Worm (Caenorhabditis elegans) whole organism, L4 larva: Measurements from ENCODE around the gene skpt-1.

Experiments
- Y75B8A.6 ChIP-seq: fragments of 200-800 bp; sonication (Bioruptor generic); IDR thresholded peaks from 2 replicates; pipeline ENCODE4 v1.3.6; 2022; ENCODE audit warnings: missing genetic modification reagents, missing genetic modification characterization, missing compliant biosample characterization
- ceh-82 ChIP-seq: sonication (generic microtip); optimal IDR thresholded peaks from 2 replicates; lab custom pipeline; 2017; ENCODE audit warnings: missing biosample characterization, missing genetic modification characterization
- fkh-10 ChIP-seq: fragments of 150-350 bp; optimal IDR thresholded peaks from 2 replicates; lab custom pipeline; 2014; ENCODE audit warnings: missing biosample characterization, missing genetic modification reagents, missing genetic modification characterization
- mes-2 ChIP-seq: sonication (generic microtip); optimal IDR thresholded peaks from 2 replicates; lab custom pipeline; 2016; ENCODE audit warnings: missing genotype, mild to moderate bottlenecking, missing genetic modification characterization, missing compliant biosample characterization; ENCODE audit not compliant: poor library complexity, severe bottlenecking
- nhr-11 ChIP-seq: fragments of 150-350 bp; optimal IDR thresholded peaks from 2 replicates; lab custom pipeline; 2014; ENCODE audit warnings: missing biosample characterization, missing genetic modification characterization
- nhr-6 ChIP-seq: fragments of 150-350 bp; optimal IDR thresholded peaks from 2 replicates; lab custom pipeline; 2014; ENCODE audit warnings: missing biosample characterization, missing genetic modification characterization
- php-3 ChIP-seq: fragments of 200-800 bp; sonication (Bioruptor generic); IDR thresholded peaks from 2 replicates; pipeline ENCODE4 v1.3.6; 2022; ENCODE audit warnings: missing genetic modification reagents, missing genetic modification characterization, missing compliant biosample characterization
- pqm-1 ChIP-seq: sonication (generic microtip); optimal IDR thresholded peaks from 2 replicates; lab custom pipeline; 2017; ENCODE audit warnings: missing biosample characterization, missing genetic modification characterization
- set-16 ChIP-seq: fragments of 200-800 bp; sonication (Bioruptor generic); IDR thresholded peaks from 2 replicates; pipeline ENCODE4 v1.3.6; 2022; ENCODE audit warnings: missing genetic modification reagents, missing genetic modification characterization, missing compliant biosample characterization
- ztf-11 ChIP-seq: fragments of 150-350 bp; optimal IDR thresholded peaks from 2 replicates; lab custom pipeline; 2014; ENCODE audit warnings: missing biosample characterization, missing genetic modification characterization

DNA sequence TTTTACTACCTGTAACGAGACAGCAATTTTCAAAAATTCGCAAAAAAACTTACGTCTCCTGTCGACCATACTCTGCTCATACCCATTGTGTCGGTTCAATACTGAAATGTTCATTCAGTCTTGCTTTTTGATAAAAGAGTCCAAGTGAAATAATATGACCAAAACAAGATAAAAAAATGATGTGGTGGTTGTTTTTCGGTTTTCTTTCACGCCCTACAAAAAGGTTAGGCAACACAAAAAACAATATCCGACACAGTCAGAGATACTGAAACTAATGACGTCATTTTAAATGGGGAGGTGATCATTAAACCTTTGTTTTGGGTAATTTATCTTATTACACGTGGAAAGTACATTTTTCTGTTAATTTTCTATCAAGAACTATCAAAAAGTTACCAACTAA is 47.0 kb upstream of the skpt-1 start, which contains the start of gene R02F2.8:
- TF ChIP-seq set-16 (no peak), fkh-10 (no peak), mes-2 (no peak), nhr-11 (tag; lab: Kevin White, UChicago) (no peak), php-3 (no peak), ceh-82 (tag; lab: Kevin White, UChicago) (no peak), Y75B8A.6 (no peak), ztf-11 (no peak), nhr-6 (no peak), pqm-1 (tag; lab: Kevin White, UChicago) (no peak)
